Worm (Caenorhabditis elegans) whole organism, L1 larva: ENCODE results near the gene ZK757.2.

Experiments used
- aha-1 ChIP-seq: fragments of 150-350 bp; optimal IDR thresholded peaks from 2 replicates; lab custom pipeline; 2014; ENCODE audit warnings: missing biosample characterization, missing genetic modification characterization
- ama-1 ChIP-seq: fragments of 150-350 bp; optimal IDR thresholded peaks from 2 replicates; lab custom pipeline; 2014
- ceh-82 ChIP-seq, 3 experiments: fragments of 150-350 bp in 1 of 3; sonication (generic microtip) in 2 of 3; optimal IDR thresholded peaks; 2 replicates each; lab custom pipeline; 2014 to 2017; ENCODE audit warnings: missing biosample characterization in 3 of 3, missing genetic modification characterization in 3 of 3
- ces-1 ChIP-seq: fragments of 150-350 bp; optimal IDR thresholded peaks from 2 replicates; lab custom pipeline; 2014; ENCODE audit warnings: missing biosample characterization, missing genetic modification reagents, missing genetic modification characterization
- elt-3 ChIP-seq, 6 experiments: fragments of 150-350 bp in 1 of 6; sonication (generic microtip); optimal IDR thresholded peaks; 2 replicates each; lab custom pipeline; 2017 to 2018; ENCODE audit warnings: missing biosample characterization in 6 of 6, missing genetic modification characterization in 6 of 6, inconsistent platforms in 1 of 6
- fos-1 ChIP-seq: fragments of 150-350 bp; optimal IDR thresholded peaks from 2 replicates; lab custom pipeline; 2014; ENCODE audit warnings: missing biosample characterization, missing genetic modification characterization
- mab-9 ChIP-seq: fragments of 200-800 bp; sonication (Bioruptor generic); IDR thresholded peaks from 2 replicates; pipeline ENCODE4 v1.3.6; 2022; ENCODE audit warnings: missing genetic modification reagents, missing genetic modification characterization, missing compliant biosample characterization
- nhr-20 ChIP-seq: sonication (generic microtip); optimal IDR thresholded peaks from 2 replicates; lab custom pipeline; 2016; ENCODE audit warnings: mild to moderate bottlenecking, missing genetic modification characterization, missing compliant biosample characterization
- nhr-77 ChIP-seq: fragments of 150-350 bp; optimal IDR thresholded peaks from 2 replicates; lab custom pipeline; 2014; ENCODE audit warnings: missing biosample characterization, missing genetic modification characterization
- ztf-11 ChIP-seq, 2 experiments: sonication (generic microtip); optimal IDR thresholded peaks; 2 replicates each; lab custom pipeline; 2016 to 2017; ENCODE audit warnings: missing genetic modification characterization in 2 of 2, missing biosample characterization in 1 of 2, missing compliant biosample characterization in 1 of 2

ce11 chrIII:9876951-9877350 is 1.8 kb downstream of the ZK757.2 start, which contains the start of gene ZK757.10:
- TF ChIP-seq nhr-77 (tag; lab: Kevin White, UChicago) (no peak), ama-1 (lab: Kevin White, UChicago) (no peak), fos-1 (tag; lab: Kevin White, UChicago) (no peak), elt-3 (tag; optimal IDR thresholded peaks at IDR 0.05; lab: Kevin White, UChicago) (no peak), mab-9 (GFP tag; lab: Robert Waterston, UW) (no peak), aha-1 (tag; lab: Kevin White, UChicago) (no peak), ceh-82 (tag; optimal IDR thresholded peaks at IDR 0.05; lab: Kevin White, UChicago) (no peak), ces-1 (GFP tag; lab: Kevin White, UChicago) (no peak), nhr-20 (tag; lab: Kevin White, UChicago) (no peak), ztf-11 (tag; optimal IDR thresholded peaks at IDR 0.05; lab: Kevin White, UChicago) (no peak)
